Worm (Caenorhabditis elegans) whole organism, L4 larva: ENCODE measurements around the gene C03H5.6.

Source experiments
- F49E8.2 ChIP-seq: sonication (generic microtip); optimal IDR thresholded peaks from 2 replicates; lab custom pipeline; 2016; ENCODE audit warnings: missing compliant biosample characterization, mild to moderate bottlenecking, missing genetic modification characterization, borderline replicate concordance
- T20F7.1 ChIP-seq: fragments of 200-800 bp; sonication (Bioruptor generic); optimal IDR thresholded peaks from 2 replicates; lab custom pipeline; 2018; ENCODE audit warnings: mild to moderate bottlenecking, missing genetic modification characterization, missing compliant biosample characterization
- Y105C5A.15 ChIP-seq: fragments of 200-800 bp; sonication (Bioruptor generic); IDR thresholded peaks from 2 replicates; pipeline ENCODE4 v1.3.6; 2022; ENCODE audit warnings: missing genetic modification characterization, missing compliant biosample characterization
- Y48G9A.11 ChIP-seq: fragments of 200-800 bp; sonication (Bioruptor generic); IDR thresholded peaks from 2 replicates; pipeline ENCODE4 v1.3.6; 2022; ENCODE audit warnings: missing genetic modification reagents, missing genetic modification characterization, missing compliant biosample characterization
- arid-1 ChIP-seq: fragments of 200-800 bp; sonication (Bioruptor generic); conservative IDR thresholded peaks from 2 replicates; pipeline ENCODE4 v1.3.6; 2022; ENCODE audit warnings: missing genetic modification reagents, missing genetic modification characterization, missing compliant biosample characterization
- attf-4 ChIP-seq: sonication (generic microtip); optimal IDR thresholded peaks from 3 replicates; lab custom pipeline; 2017; ENCODE audit warnings: missing biosample characterization, missing genetic modification characterization
- ceh-20 ChIP-seq: fragments of 200-800 bp; sonication (Bioruptor generic); IDR thresholded peaks from 2 replicates; pipeline ENCODE4 v1.3.6; 2022; ENCODE audit warnings: missing genetic modification reagents, missing genetic modification characterization, missing compliant biosample characterization
- ceh-62 ChIP-seq: sonication (generic microtip); optimal IDR thresholded peaks from 2 replicates; lab custom pipeline; 2017; ENCODE audit warnings: missing biosample characterization, missing genetic modification characterization
- ces-1 ChIP-seq: fragments of 150-350 bp; sonication (generic microtip); optimal IDR thresholded peaks from 4 replicates; lab custom pipeline; 2014; ENCODE audit warnings: missing biosample characterization, missing genetic modification reagents, missing genetic modification characterization
- cey-2 ChIP-seq: sonication (generic microtip); optimal IDR thresholded peaks from 3 replicates; lab custom pipeline; 2017; ENCODE audit warnings: missing genetic modification characterization, mild to moderate bottlenecking, missing compliant biosample characterization, antibody characterized with exemption, borderline replicate concordance; ENCODE audit not compliant: insufficient read depth
- ctbp-1 ChIP-seq: fragments of 200-800 bp; sonication (Bioruptor generic); IDR thresholded peaks from 2 replicates; pipeline ENCODE4 v1.3.6; 2022; ENCODE audit warnings: missing genetic modification reagents, missing genetic modification characterization, missing compliant biosample characterization
- daf-19 ChIP-seq: fragments of 200-800 bp; sonication (Bioruptor generic); conservative IDR thresholded peaks from 2 replicates; pipeline ENCODE4 v1.3.6; 2022; ENCODE audit warnings: missing genetic modification characterization, missing compliant biosample characterization
- dpl-1 ChIP-seq: fragments of 150-350 bp; optimal IDR thresholded peaks from 2 replicates; lab custom pipeline; 2014; ENCODE audit warnings: missing biosample characterization, missing genetic modification reagents, missing genetic modification characterization
- duxl-1 ChIP-seq: sonication (generic microtip); optimal IDR thresholded peaks from 2 replicates; lab custom pipeline; 2016; ENCODE audit warnings: mild to moderate bottlenecking, missing genetic modification characterization, moderate library complexity, missing compliant biosample characterization; ENCODE audit not compliant: poor library complexity
- dve-1 ChIP-seq: sonication (generic microtip); optimal IDR thresholded peaks from 2 replicates; lab custom pipeline; 2017; ENCODE audit warnings: antibody characterized with exemption, mild to moderate bottlenecking, missing genetic modification characterization, missing compliant biosample characterization; ENCODE audit not compliant: insufficient read depth
- egl-27 ChIP-seq: sonication (generic microtip); optimal IDR thresholded peaks from 3 replicates; lab custom pipeline; 2017; ENCODE audit warnings: missing biosample characterization, missing genetic modification reagents, missing genetic modification characterization
- gei-8 ChIP-seq: fragments of 200-800 bp; sonication (Bioruptor generic); optimal IDR thresholded peaks from 2 replicates; lab custom pipeline; 2018; ENCODE audit warnings: mild to moderate bottlenecking, missing genetic modification characterization, missing compliant biosample characterization
- hif-1 ChIP-seq, 2 experiments: sonication (generic microtip); optimal IDR thresholded peaks; 2 replicates each; lab custom pipeline; 2016 to 2017; ENCODE audit warnings: missing compliant biosample characterization in 2 of 2, missing genetic modification characterization in 2 of 2, missing genetic modification reagents in 2 of 2, missing genotype in 2 of 2, mild to moderate bottlenecking in 1 of 2
- hlh-11 ChIP-seq: fragments of 200-800 bp; sonication (Bioruptor generic); optimal IDR thresholded peaks from 2 replicates; lab custom pipeline; 2018; ENCODE audit warnings: mild to moderate bottlenecking, missing genetic modification characterization, missing compliant biosample characterization
- hmg-1.1 ChIP-seq: fragments of 200-800 bp; sonication (Bioruptor generic); IDR thresholded peaks from 2 replicates; pipeline ENCODE4 v1.3.6; 2022; ENCODE audit warnings: missing genetic modification reagents, missing genetic modification characterization, missing compliant biosample characterization
- lin-13 ChIP-seq: fragments of 150-350 bp; optimal IDR thresholded peaks from 2 replicates; lab custom pipeline; 2014; ENCODE audit warnings: missing biosample characterization, missing genetic modification reagents, missing genetic modification characterization
- lin-39 ChIP-seq: fragments of 150-350 bp; optimal IDR thresholded peaks from 2 replicates; lab custom pipeline; 2014; ENCODE audit warnings: missing biosample characterization, missing genetic modification reagents, missing genetic modification characterization
- mdl-1 ChIP-seq, 2 experiments: fragments of 150-350 bp in 1 of 2; sonication (generic microtip) in 1 of 2; optimal IDR thresholded peaks; 2 replicates each; lab custom pipeline; 2014 to 2017; ENCODE audit warnings: missing biosample characterization in 2 of 2, missing genetic modification characterization in 2 of 2
- nhr-102 ChIP-seq: sonication (generic microtip); optimal IDR thresholded peaks from 2 replicates; lab custom pipeline; 2016; ENCODE audit warnings: mild to moderate bottlenecking, missing genetic modification characterization, moderate library complexity, missing compliant biosample characterization
- nhr-111 ChIP-seq: fragments of 200-800 bp; sonication (Bioruptor generic); optimal IDR thresholded peaks from 2 replicates; lab custom pipeline; 2018; ENCODE audit warnings: mild to moderate bottlenecking, missing genetic modification characterization, missing compliant biosample characterization
- nhr-237 ChIP-seq: sonication (generic microtip); optimal IDR thresholded peaks from 2 replicates; lab custom pipeline; 2017; ENCODE audit warnings: missing biosample characterization, missing genetic modification characterization
- nhr-25 ChIP-seq: sonication (generic microtip); optimal IDR thresholded peaks from 2 replicates; lab custom pipeline; 2017; ENCODE audit warnings: missing genetic modification characterization, mild to moderate bottlenecking, missing compliant biosample characterization, antibody characterized with exemption, moderate library complexity, borderline replicate concordance; ENCODE audit not compliant: insufficient read depth
- nhr-28 ChIP-seq: fragments of 150-350 bp; optimal IDR thresholded peaks from 2 replicates; lab custom pipeline; 2014; ENCODE audit warnings: missing biosample characterization, missing genetic modification characterization
- nhr-42 ChIP-seq: fragments of 200-800 bp; sonication (Bioruptor generic); IDR thresholded peaks from 2 replicates; pipeline ENCODE4 v1.3.6; 2022; ENCODE audit warnings: missing genetic modification characterization, missing compliant biosample characterization
- nhr-48 ChIP-seq: sonication (generic microtip); optimal IDR thresholded peaks from 2 replicates; lab custom pipeline; 2016; ENCODE audit warnings: mild to moderate bottlenecking, missing genetic modification characterization, missing compliant biosample characterization
- nhr-6 ChIP-seq: fragments of 150-350 bp; optimal IDR thresholded peaks from 2 replicates; lab custom pipeline; 2014; ENCODE audit warnings: missing biosample characterization, missing genetic modification characterization
- pqm-1 ChIP-seq: sonication (generic microtip); optimal IDR thresholded peaks from 2 replicates; lab custom pipeline; 2017; ENCODE audit warnings: missing biosample characterization, missing genetic modification characterization
- rbr-2 ChIP-seq: sonication (generic microtip); optimal IDR thresholded peaks from 2 replicates; lab custom pipeline; 2016; ENCODE audit warnings: missing genotype, missing genetic modification characterization, missing compliant biosample characterization
- sdz-12 ChIP-seq: fragments of 200-800 bp; sonication (Bioruptor generic); optimal IDR thresholded peaks from 2 replicates; lab custom pipeline; 2018; ENCODE audit warnings: mild to moderate bottlenecking, missing genetic modification characterization, missing compliant biosample characterization
- set-16 ChIP-seq: fragments of 200-800 bp; sonication (Bioruptor generic); IDR thresholded peaks from 2 replicates; pipeline ENCODE4 v1.3.6; 2022; ENCODE audit warnings: missing genetic modification reagents, missing genetic modification characterization, missing compliant biosample characterization
- skn-1 ChIP-seq: fragments of 150-350 bp; optimal IDR thresholded peaks from 2 replicates; lab custom pipeline; 2014; ENCODE audit warnings: missing biosample characterization, missing genetic modification characterization
- spr-1 ChIP-seq: sonication (generic microtip); optimal IDR thresholded peaks from 2 replicates; lab custom pipeline; 2016; ENCODE audit warnings: mild to moderate bottlenecking, missing genetic modification characterization, missing compliant biosample characterization
- spr-3 ChIP-seq: fragments of 200-800 bp; sonication (Bioruptor generic); optimal IDR thresholded peaks from 2 replicates; lab custom pipeline; 2018; ENCODE audit warnings: mild to moderate bottlenecking, missing genetic modification characterization, missing compliant biosample characterization
- unc-39 ChIP-seq: sonication (generic microtip); optimal IDR thresholded peaks from 2 replicates; lab custom pipeline; 2017; ENCODE audit warnings: missing biosample characterization, missing genetic modification characterization
- vab-7 ChIP-seq: fragments of 200-800 bp; sonication (Bioruptor generic); IDR thresholded peaks from 2 replicates; pipeline ENCODE4 v1.3.6; 2022; ENCODE audit warnings: missing genetic modification reagents, missing genetic modification characterization, missing compliant biosample characterization
- zfp-3 ChIP-seq: fragments of 200-800 bp; sonication (Bioruptor generic); conservative IDR thresholded peaks from 2 replicates; pipeline ENCODE4 v1.3.6; 2022; ENCODE audit warnings: missing genetic modification reagents, missing genetic modification characterization, missing compliant biosample characterization
- zip-11 ChIP-seq: fragments of 200-800 bp; sonication (Bioruptor generic); IDR thresholded peaks from 2 replicates; pipeline ENCODE4 v1.3.6; 2022; ENCODE audit warnings: missing genetic modification characterization, missing compliant biosample characterization
- ztf-11 ChIP-seq: fragments of 150-350 bp; optimal IDR thresholded peaks from 2 replicates; lab custom pipeline; 2014; ENCODE audit warnings: missing biosample characterization, missing genetic modification characterization

The C03H5.6 gene

ce11 chrII:410832-411231, 11.6 kb upstream of the C03H5.6 start, which contains the start of the genes dnsn-1 and C24H12.4 (continued):
- peak in 1 of 2 experiments; percentile 6 for TF ChIP-seq mdl-1 (tag; optimal IDR thresholded peaks at IDR 0.05; lab: Kevin White, UChicago)
- TF ChIP-seq Y105C5A.15 (GFP tag; lab: Robert Waterston, UW): no peak
- no peak for TF ChIP-seq set-16 (GFP tag; lab: Robert Waterston, UW)
- no peak for TF ChIP-seq zip-11 (GFP tag; lab: Robert Waterston, UW)
- TF ChIP-seq egl-27 (tag; lab: Kevin White, UChicago): no peak
- no peak for TF ChIP-seq ztf-11
- TF ChIP-seq daf-19: peak; percentile 76; the same call in 1 of the 2 replicates
- TF ChIP-seq gei-8 (GFP tag; lab: Kevin White, UChicago): no peak
- TF ChIP-seq attf-4 (tag; lab: Kevin White, UChicago): no peak
- no peak for TF ChIP-seq cey-2 (tag; lab: Kevin White, UChicago)
- no peak for TF ChIP-seq unc-39 (tag; lab: Kevin White, UChicago)
- TF ChIP-seq T20F7.1 (GFP tag; lab: Kevin White, UChicago): peak; percentile 86
- peak; percentile 80 for TF ChIP-seq spr-1 (tag; lab: Kevin White, UChicago)
- no peak for TF ChIP-seq sdz-12 (GFP tag; lab: Kevin White, UChicago)
- TF ChIP-seq nhr-237 (tag; lab: Kevin White, UChicago): no peak
- peak; percentile 85 for TF ChIP-seq nhr-42 (GFP tag; lab: Robert Waterston, UW)
- peak; percentile 97 for TF ChIP-seq dpl-1
- TF ChIP-seq ces-1 (GFP tag; lab: Kevin White, UChicago): no peak
- no peak for TF ChIP-seq lin-39
- no peak for TF ChIP-seq skn-1 (tag; lab: Kevin White, UChicago)
- TF ChIP-seq pqm-1: no peak
- TF ChIP-seq hmg-1.1 (GFP tag; lab: Robert Waterston, UW): peak; percentile 83
- TF ChIP-seq nhr-48 (tag; lab: Kevin White, UChicago): peak; percentile 41
- TF ChIP-seq ceh-20: peak; percentile 77
- TF ChIP-seq zfp-3 (GFP tag; lab: Robert Waterston, UW): peak; percentile 75
- TF ChIP-seq hif-1 (tag; optimal IDR thresholded peaks at IDR 0.05; lab: Kevin White, UChicago): peak in 1 of 2 experiments; percentile 67
- peak; percentile 74 for TF ChIP-seq lin-13 (GFP tag; lab: Kevin White, UChicago)
- peak; percentile 72; the same call in 1 of the 2 replicates for TF ChIP-seq arid-1 (GFP tag; lab: Robert Waterston, UW)
- TF ChIP-seq spr-3: peak; percentile 40
- TF ChIP-seq vab-7 (GFP tag; lab: Robert Waterston, UW): no peak
- peak; percentile 29; the same call in 1 of the 2 replicates for TF ChIP-seq Y48G9A.11
- TF ChIP-seq F49E8.2 (tag; lab: Kevin White, UChicago): peak; percentile 84
- peak; percentile 87 for TF ChIP-seq nhr-6 (tag; lab: Kevin White, UChicago)
- TF ChIP-seq ctbp-1 (GFP tag; lab: Robert Waterston, UW): peak; percentile 82
- TF ChIP-seq, all 104 proteins: peak for 54

ce11 chrII:402435-402834, 3.2 kb upstream of the C03H5.6 start, which contains the start of gene clec-10:
TSS of gene clec-10 (plus strand) at chrII:402678.
- TF ChIP-seq nhr-111 (GFP tag; lab: Kevin White, UChicago) (no peak), hif-1 (tag; optimal IDR thresholded peaks at IDR 0.05; lab: Kevin White, UChicago) (no peak), rbr-2 (tag; lab: Kevin White, UChicago) (no peak), dve-1 (tag; lab: Kevin White, UChicago) (peak; percentile 28), nhr-25 (no peak), pqm-1 (peak; percentile 84), sdz-12 (GFP tag; lab: Kevin White, UChicago) (no peak), nhr-102 (tag; lab: Kevin White, UChicago) (no peak), nhr-28 (tag; lab: Kevin White, UChicago) (no peak), hlh-11 (tag; lab: Kevin White, UChicago) (no peak), skn-1 (tag; lab: Kevin White, UChicago) (no peak), duxl-1 (no peak), ceh-62 (no peak)
- TF ChIP-seq, all 104 proteins: peak for 2
